Worm (Caenorhabditis elegans) whole organism, early embryonic: ENCODE results near the gene F13B6.2.

Source experiments
- B0310.2 ChIP-seq: sonication (generic microtip); optimal IDR thresholded peaks from 2 replicates; lab custom pipeline; 2016; ENCODE audit warnings: mild to moderate bottlenecking, missing genetic modification characterization, missing compliant biosample characterization
- F13C5.2 ChIP-seq: sonication (generic microtip); optimal IDR thresholded peaks from 2 replicates; lab custom pipeline; 2017; ENCODE audit warnings: mild to moderate bottlenecking, missing genetic modification characterization, inconsistent platforms, missing compliant biosample characterization
- ama-1 ChIP-seq: fragments of 150-350 bp; optimal IDR thresholded peaks from 2 replicates; lab custom pipeline; 2014
- ceh-36 ChIP-seq: sonication (generic microtip); optimal IDR thresholded peaks from 2 replicates; lab custom pipeline; 2016; ENCODE audit warnings: missing genetic modification characterization, inconsistent platforms, missing compliant biosample characterization
- flt-1 ChIP-seq: fragments of 200-800 bp; sonication (Bioruptor generic); IDR thresholded peaks from 2 replicates; pipeline ENCODE4 v1.3.6; 2022; ENCODE audit warnings: missing genetic modification characterization, missing compliant biosample characterization
- hmg-4 ChIP-seq: fragments of 200-800 bp; sonication (Bioruptor generic); optimal IDR thresholded peaks from 2 replicates; lab custom pipeline; 2018; ENCODE audit warnings: mild to moderate bottlenecking, missing genetic modification characterization, missing compliant biosample characterization
- hnd-1 ChIP-seq: sonication (generic microtip); optimal IDR thresholded peaks from 2 replicates; lab custom pipeline; 2016; ENCODE audit warnings: missing genetic modification characterization, missing compliant biosample characterization
- pes-1 ChIP-seq: fragments of 200-800 bp; sonication (Bioruptor generic); IDR thresholded peaks from 2 replicates; pipeline ENCODE4 v1.3.6; 2022; ENCODE audit warnings: missing genetic modification reagents, missing genetic modification characterization, missing compliant biosample characterization
- scrt-1 ChIP-seq: fragments of 200-800 bp; sonication (Bioruptor generic); IDR thresholded peaks from 2 replicates; pipeline ENCODE4 v1.3.6; 2022; ENCODE audit warnings: missing genetic modification characterization, missing compliant biosample characterization
- sea-1 ChIP-seq: fragments of 200-800 bp; sonication (Bioruptor generic); conservative IDR thresholded peaks from 2 replicates; pipeline ENCODE4 v1.3.6; 2022; ENCODE audit warnings: missing genetic modification characterization, missing compliant biosample characterization
- tbx-11 ChIP-seq: fragments of 200-800 bp; sonication (Bioruptor generic); IDR thresholded peaks from 2 replicates; pipeline ENCODE4 v1.3.6; 2022; ENCODE audit warnings: missing genetic modification characterization, missing compliant biosample characterization
- tbx-37 ChIP-seq: fragments of 200-800 bp; sonication (Bioruptor generic); conservative IDR thresholded peaks from 2 replicates; pipeline ENCODE4 v1.3.6; 2022; ENCODE audit warnings: missing genetic modification reagents, missing genetic modification characterization, missing compliant biosample characterization

ce11 chrIV:7477197-7477596, 17.1 kb upstream of the F13B6.2 start, which contains the start of gene pycr-4:
- no peak for TF ChIP-seq pes-1 (GFP tag; lab: Robert Waterston, UW)
- TF ChIP-seq ama-1 = no peak
- TF ChIP-seq scrt-1 = no peak
- no peak for TF ChIP-seq F13C5.2 (tag; lab: Kevin White, UChicago)
- TF ChIP-seq tbx-11 (GFP tag; lab: Robert Waterston, UW) = no peak
- TF ChIP-seq hnd-1 (tag; lab: Kevin White, UChicago) = no peak
- no peak for TF ChIP-seq sea-1 (GFP tag; lab: Robert Waterston, UW)
- TF ChIP-seq B0310.2 (tag; lab: Kevin White, UChicago) = no peak
- no peak for TF ChIP-seq ceh-36 (tag; lab: Kevin White, UChicago)
- no peak for TF ChIP-seq flt-1 (GFP tag; lab: Robert Waterston, UW)
- TF ChIP-seq hmg-4 (GFP tag; lab: Kevin White, UChicago) = no peak
- no peak for TF ChIP-seq tbx-37 (GFP tag; lab: Robert Waterston, UW)
